Worm (Caenorhabditis elegans): ENCODE measurements around the gene D2063.1.
"Not testable (repeated sequence)": the region's sequence is repeated elsewhere in the genome, so short reads cannot be mapped to it uniquely, and the experiment has no call there.

Gene D2063.1

ce11 chrV:4326841-4327240, at the start of gene D2063.1:
Gene D2063.1 (plus strand): TSS chrV:4327121.
- TF ChIP-seq daf-8 (GFP tag; IDR thresholded peaks at IDR 0.05) (no peak), nhr-28 (tag; optimal IDR thresholded peaks at IDR 0.05) (peak; percentile 23), nhr-11 (tag; optimal IDR thresholded peaks at IDR 0.05) (peak; percentile 89)

- not testable (repeated sequence) for TF ChIP-seq nhr-41 (GFP tag; IDR thresholded peaks at IDR 0.05); arid-1 (GFP tag; conservative IDR thresholded peaks at IDR 0.05); daf-12 (tag; optimal IDR thresholded peaks at IDR 0.05)
Observed at ce11 chrV:4278735-4279134, 48.2 kb upstream of the D2063.1 start, which contains the start of gene srt-20. Gene srt-20 (minus strand): TSS chrV:4278835.

ce11 chrV:4281699-4282098, 45.2 kb upstream of the D2063.1 start, which contains the start of gene srt-37:
Gene srt-37 (minus strand): TSS chrV:4281799.
- TF ChIP-seq zfp-2 (tag; optimal IDR thresholded peaks at IDR 0.05); tag-97 (GFP tag; IDR thresholded peaks at IDR 0.05); Y48G9A.11 (GFP tag; IDR thresholded peaks at IDR 0.05): not testable (repeated sequence)

- not testable (repeated sequence) for TF ChIP-seq spr-3 (GFP tag; optimal IDR thresholded peaks at IDR 0.05); nhr-25 (tag; optimal IDR thresholded peaks at IDR 0.05; ENCODE audit: borderline replicate concordance, insufficient read depth); sdz-12 (GFP tag; optimal IDR thresholded peaks at IDR 0.05)
Observed at ce11 chrV:4284737-4285136, 42.2 kb upstream of the D2063.1 start, which contains the start of gene srt-19. Gene srt-19 (plus strand): TSS chrV:4285037.

ce11 chrV:4290093-4290492, 36.8 kb upstream of the D2063.1 start, which contains the start of gene srh-193:
Gene srh-193 (minus strand): TSS chrV:4290193.
- TF ChIP-seq aha-1 (tag), result peak; percentile 0

ce11 chrV:4293425-4293824, 33.5 kb upstream of the D2063.1 start, which contains the start of gene srh-194:
Gene srh-194 (minus strand): TSS chrV:4293525.
- not testable (repeated sequence) for TF ChIP-seq fkh-10 (GFP tag; optimal IDR thresholded peaks at IDR 0.05); Y48G9A.11 (GFP tag; IDR thresholded peaks at IDR 0.05); daf-12 (tag; optimal IDR thresholded peaks at IDR 0.05)

ce11 chrV:4295920-4296319, 31.0 kb upstream of the D2063.1 start, which contains the start of gene F47D2.11:
Gene F47D2.11 (minus strand): TSS chrV:4296020.
- peak in 1 of 2 experiments; percentile 14 for TF ChIP-seq unc-62 (GFP tag; optimal IDR thresholded peaks at IDR 0.05 in 1 of 2)
- no peak for TF ChIP-seq unc-62 (tag; optimal IDR thresholded peaks at IDR 0.05)
- TF ChIP-seq saeg-2 (GFP tag; IDR thresholded peaks at IDR 0.05), result no peak
- TF ChIP-seq mxl-2 (GFP tag; conservative IDR thresholded peaks at IDR 0.05), result no peak
- TF ChIP-seq duxl-1 (tag; optimal IDR thresholded peaks at IDR 0.05; ENCODE audit: poor library complexity), result no peak

- TF ChIP-seq ctbp-1 (GFP tag; IDR thresholded peaks at IDR 0.05) (no peak), mdl-1 (tag; optimal IDR thresholded peaks at IDR 0.05) (no peak), aha-1 (tag) (no peak), zfp-2 (tag; optimal IDR thresholded peaks at IDR 0.05) (no peak), nhr-76 (tag; optimal IDR thresholded peaks at IDR 0.05) (no peak), hlh-11 (tag; optimal IDR thresholded peaks at IDR 0.05) (no peak), spr-1 (tag; optimal IDR thresholded peaks at IDR 0.05) (no peak), F44E2.7 (GFP tag; IDR thresholded peaks at IDR 0.05) (no peak), ceh-32 (tag; optimal IDR thresholded peaks at IDR 0.05; ENCODE audit: poor library complexity) (no peak), nhr-42 (GFP tag; IDR thresholded peaks at IDR 0.05) (no peak), lin-29 (GFP tag; IDR thresholded peaks at IDR 0.05) (no peak)
Observed at ce11 chrV:4298579-4298978, 28.3 kb upstream of the D2063.1 start, which contains the start of gene ZC132.11. Gene ZC132.11 (minus strand): TSS chrV:4298679.

All from whole organism, L4 larva.